Worm (Caenorhabditis elegans): ENCODE measurements around the gene Y39B6A.13.

Y39B6A.13 gene

ce11 chrV:19119260-19119659 lies at the start of gene Y39B6A.13:
TSS of gene Y39B6A.13 (minus strand) at chrV:19119425.
- no peak for TF ChIP-seq zfp-3 (GFP tag; conservative IDR thresholded peaks at IDR 0.05)
- no peak for TF ChIP-seq nhr-237 (tag; optimal IDR thresholded peaks at IDR 0.05)
- TF ChIP-seq mep-1 (tag; optimal IDR thresholded peaks at IDR 0.05) = peak; percentile 43
- TF ChIP-seq ceh-62 (tag; optimal IDR thresholded peaks at IDR 0.05) = no peak
- TF ChIP-seq dpl-1 (GFP tag; optimal IDR thresholded peaks at IDR 0.05) = peak; percentile 82
- TF ChIP-seq mdl-1 (tag; optimal IDR thresholded peaks at IDR 0.05) = no peak
- peak; percentile 23; the same call in 1 of the 2 replicates for TF ChIP-seq lin-38 (GFP tag; IDR thresholded peaks at IDR 0.05)
- TF ChIP-seq rbr-2 (tag; optimal IDR thresholded peaks at IDR 0.05) = no peak
- TF ChIP-seq nhr-28 (tag; optimal IDR thresholded peaks at IDR 0.05) = peak; percentile 30
- TF ChIP-seq nhr-11 (tag; optimal IDR thresholded peaks at IDR 0.05) = no peak
- TF ChIP-seq php-3 (GFP tag; IDR thresholded peaks at IDR 0.05) = no peak
- TF ChIP-seq madf-5 (GFP tag; IDR thresholded peaks at IDR 0.05) = no peak
- no peak for TF ChIP-seq aly-2 (tag; optimal IDR thresholded peaks at IDR 0.05)
- peak; percentile 12 for TF ChIP-seq aha-1 (tag)
- no peak for TF ChIP-seq dmd-8 (GFP tag; IDR thresholded peaks at IDR 0.05)
- peak; percentile 62 for TF ChIP-seq mes-2 (tag; optimal IDR thresholded peaks at IDR 0.05; ENCODE audit: poor library complexity, severe bottlenecking)
- no peak for TF ChIP-seq nhr-76 (tag; optimal IDR thresholded peaks at IDR 0.05)
- no peak for TF ChIP-seq jun-1 (tag; optimal IDR thresholded peaks at IDR 0.05)
- peak in 1 of 2 experiments; percentile 52 for TF ChIP-seq lsy-2 (tag; optimal IDR thresholded peaks at IDR 0.05)
- TF ChIP-seq F49E8.2 (tag; optimal IDR thresholded peaks at IDR 0.05; ENCODE audit: borderline replicate concordance) = no peak
- no peak for TF ChIP-seq snpc-4 (tag; optimal IDR thresholded peaks at IDR 0.05)
- no peak for TF ChIP-seq ceh-28 (tag; optimal IDR thresholded peaks at IDR 0.05)
- TF ChIP-seq Y48G9A.11 (GFP tag; IDR thresholded peaks at IDR 0.05) = peak; percentile 99
- peak; percentile 97 for TF ChIP-seq T20F7.1 (GFP tag; optimal IDR thresholded peaks at IDR 0.05)
- no peak for TF ChIP-seq dmd-6 (GFP tag; IDR thresholded peaks at IDR 0.05)
- no peak for TF ChIP-seq ama-1 (optimal IDR thresholded peaks at IDR 0.05)
- no peak for TF ChIP-seq F10B5.3 (tag; optimal IDR thresholded peaks at IDR 0.05)
- peak; percentile 78 for TF ChIP-seq R02D3.7 (tag; optimal IDR thresholded peaks at IDR 0.05)
- no peak for TF ChIP-seq F44E2.7 (GFP tag; IDR thresholded peaks at IDR 0.05)
- TF ChIP-seq lin-39 (tag; optimal IDR thresholded peaks at IDR 0.05) = no peak

- no peak for TF ChIP-seq egl-27 (tag; optimal IDR thresholded peaks at IDR 0.05)
- no peak for TF ChIP-seq Y5F2A.4 (GFP tag; optimal IDR thresholded peaks at IDR 0.05)
- TF ChIP-seq arid-1 (GFP tag; conservative IDR thresholded peaks at IDR 0.05) = no peak
- no peak for TF ChIP-seq unc-39 (tag; optimal IDR thresholded peaks at IDR 0.05)
- TF ChIP-seq dpl-1 (GFP tag; optimal IDR thresholded peaks at IDR 0.05) = no peak
- no peak for TF ChIP-seq daf-19 (GFP tag; conservative IDR thresholded peaks at IDR 0.05)
- peak; percentile 9 to 68 for TF ChIP-seq lsy-2 (tag; optimal IDR thresholded peaks at IDR 0.05)
- TF ChIP-seq nhr-237 (tag; optimal IDR thresholded peaks at IDR 0.05) = no peak
- no peak for TF ChIP-seq madf-5 (GFP tag; IDR thresholded peaks at IDR 0.05)
- TF ChIP-seq F37D6.2 (tag; optimal IDR thresholded peaks at IDR 0.05) = no peak
- TF ChIP-seq nhr-77 (tag; optimal IDR thresholded peaks at IDR 0.05) = peak; percentile 93
- no peak for TF ChIP-seq tag-97 (GFP tag; IDR thresholded peaks at IDR 0.05)
- no peak for TF ChIP-seq spr-1 (tag; optimal IDR thresholded peaks at IDR 0.05)
- no peak for TF ChIP-seq nhr-41 (GFP tag; IDR thresholded peaks at IDR 0.05)
- TF ChIP-seq unc-130 (GFP tag; optimal IDR thresholded peaks at IDR 0.05) = no peak
- no peak for TF ChIP-seq nhr-42 (GFP tag; IDR thresholded peaks at IDR 0.05)
- peak; percentile 94 for TF ChIP-seq lin-1 (GFP tag; IDR thresholded peaks at IDR 0.05)
- no peak for TF ChIP-seq set-16 (GFP tag; IDR thresholded peaks at IDR 0.05)
- TF ChIP-seq sdz-12 (GFP tag; optimal IDR thresholded peaks at IDR 0.05) = no peak
- peak in 1 of 2 experiments; percentile 96 for TF ChIP-seq daf-16 (GFP tag; optimal IDR thresholded peaks at IDR 0.05)
- TF ChIP-seq daf-16 (tag; optimal IDR thresholded peaks at IDR 0.05) = peak; percentile 100
- TF ChIP-seq ctbp-1 (GFP tag; IDR thresholded peaks at IDR 0.05) = no peak
- peak; percentile 98 for TF ChIP-seq pqm-1 (tag; optimal IDR thresholded peaks at IDR 0.05)
- no peak for TF ChIP-seq lim-7 (GFP tag; IDR thresholded peaks at IDR 0.05)
- no peak for TF ChIP-seq ama-1 (optimal IDR thresholded peaks at IDR 0.05)
- peak; percentile 88 for TF ChIP-seq lin-38 (GFP tag; IDR thresholded peaks at IDR 0.05)
- TF ChIP-seq F26F4.8 (GFP tag; conservative IDR thresholded peaks at IDR 0.05) = no peak
- no peak for TF ChIP-seq attf-4 (tag; optimal IDR thresholded peaks at IDR 0.05)
- no peak for TF ChIP-seq skn-1 (tag; optimal IDR thresholded peaks at IDR 0.05)
- no peak for TF ChIP-seq Y105C5A.15 (GFP tag; IDR thresholded peaks at IDR 0.05)
- no peak for TF ChIP-seq ceh-62 (tag; optimal IDR thresholded peaks at IDR 0.05)
These were observed 39.4 kb upstream of the Y39B6A.13 start, which contains the start of gene Y39B6A.5 for ce11 chrV:19158664-19159063. TSS of gene Y39B6A.5 (minus strand) at chrV:19158877.

Data from whole organism, L4 larva.